Worm (Caenorhabditis elegans) whole organism, L4 larva: ENCODE data around the gene gly-12.

ENCODE experiments used
- ama-1 ChIP-seq: fragments of 150-350 bp; optimal IDR thresholded peaks from 2 replicates; lab custom pipeline; 2014; ENCODE audit warnings: inconsistent platforms, mixed read lengths
- dve-1 ChIP-seq: sonication (generic microtip); optimal IDR thresholded peaks from 2 replicates; lab custom pipeline; 2017; ENCODE audit warnings: antibody characterized with exemption, mild to moderate bottlenecking, missing genetic modification characterization, missing compliant biosample characterization; ENCODE audit not compliant: insufficient read depth
- hlh-11 ChIP-seq: fragments of 200-800 bp; sonication (Bioruptor generic); optimal IDR thresholded peaks from 2 replicates; lab custom pipeline; 2018; ENCODE audit warnings: mild to moderate bottlenecking, missing genetic modification characterization, missing compliant biosample characterization
- lir-3 ChIP-seq: sonication (generic microtip); optimal IDR thresholded peaks from 2 replicates; lab custom pipeline; 2016; ENCODE audit warnings: mild to moderate bottlenecking, missing genetic modification characterization, missing compliant biosample characterization
- zip-2 ChIP-seq: fragments of 150-350 bp; optimal IDR thresholded peaks from 2 replicates; lab custom pipeline; 2014; ENCODE audit warnings: missing biosample characterization, missing genetic modification characterization

- no peak for TF ChIP-seq dve-1 (tag; lab: Kevin White, UChicago)
- no peak for TF ChIP-seq zip-2
- no peak for TF ChIP-seq lir-3 (tag; lab: Kevin White, UChicago)
- TF ChIP-seq ama-1 (lab: Kevin White, UChicago): no peak
- TF ChIP-seq hlh-11 (tag; lab: Kevin White, UChicago): no peak
Measured at ce11 chrX:7436912-7437311, 48.8 kb upstream of the gly-12 start.
